Worm (Caenorhabditis elegans): ENCODE data around the gene clec-213.

ce11 chrV:7624152-7624551 lies 19.2 kb downstream of the clec-213 start, which contains the start of gene C50E3.13:
- TF ChIP-seq nhr-237 (tag; optimal IDR thresholded peaks at IDR 0.05) (no peak), nhr-28 (tag; optimal IDR thresholded peaks at IDR 0.05) (no peak), unc-62 (GFP tag; optimal IDR thresholded peaks at IDR 0.05) (no peak), ztf-11 (tag; optimal IDR thresholded peaks at IDR 0.05) (no peak)
